Worm (Caenorhabditis elegans): Measurements from ENCODE around the gene str-55.

The str-55 gene

ce11 chrV:16370039-16370438 lies 46.9 kb downstream of the str-55 start (continued):
- TF ChIP-seq mep-1 (tag; optimal IDR thresholded peaks at IDR 0.05) = peak; percentile 91
- TF ChIP-seq nhr-42 (GFP tag; IDR thresholded peaks at IDR 0.05) = peak; percentile 84
- TF ChIP-seq nhr-237 (tag; optimal IDR thresholded peaks at IDR 0.05) = no peak
- peak; percentile 43 for TF ChIP-seq nhr-6 (tag; optimal IDR thresholded peaks at IDR 0.05)
- no peak for TF ChIP-seq cey-2 (tag; optimal IDR thresholded peaks at IDR 0.05; ENCODE audit: borderline replicate concordance, insufficient read depth)
- peak; percentile 65 for TF ChIP-seq jun-1 (tag; optimal IDR thresholded peaks at IDR 0.05)
- peak; percentile 48 for TF ChIP-seq dpl-1 (GFP tag; optimal IDR thresholded peaks at IDR 0.05)
- TF ChIP-seq Y48G9A.11 (GFP tag; IDR thresholded peaks at IDR 0.05) = peak; percentile 80
- TF ChIP-seq spr-3 (GFP tag; optimal IDR thresholded peaks at IDR 0.05) = peak; percentile 83
- TF ChIP-seq ceh-28 (tag; optimal IDR thresholded peaks at IDR 0.05) = no peak
- TF ChIP-seq hlh-11 (tag; optimal IDR thresholded peaks at IDR 0.05) = peak; percentile 68
- TF ChIP-seq attf-4 (tag; optimal IDR thresholded peaks at IDR 0.05) = no peak
- peak; percentile 76 for TF ChIP-seq nhr-111 (GFP tag; optimal IDR thresholded peaks at IDR 0.05)
- TF ChIP-seq nhr-28 (tag; optimal IDR thresholded peaks at IDR 0.05) = peak; percentile 33
- TF ChIP-seq ceh-44 (GFP tag; IDR thresholded peaks at IDR 0.05) = peak; percentile 63; the same call in 1 of the 2 replicates
- peak; percentile 78 for TF ChIP-seq dve-1 (tag; optimal IDR thresholded peaks at IDR 0.05; ENCODE audit: insufficient read depth)
- peak; percentile 78 for TF ChIP-seq dmd-6 (GFP tag; IDR thresholded peaks at IDR 0.05)
- peak; percentile 74 for TF ChIP-seq nhr-48 (tag; optimal IDR thresholded peaks at IDR 0.05)
- TF ChIP-seq Y75B8A.6 (GFP tag; IDR thresholded peaks at IDR 0.05) = peak; percentile 82
- no peak for TF ChIP-seq daf-19 (GFP tag; conservative IDR thresholded peaks at IDR 0.05)
- TF ChIP-seq mdl-1 (tag; optimal IDR thresholded peaks at IDR 0.05) = peak in 1 of 2 experiments; percentile 10
- peak; percentile 9 for TF ChIP-seq ceh-32 (tag; optimal IDR thresholded peaks at IDR 0.05; ENCODE audit: poor library complexity)
- TF ChIP-seq mes-2 (tag; optimal IDR thresholded peaks at IDR 0.05; ENCODE audit: poor library complexity, severe bottlenecking) = peak; percentile 85
- TF ChIP-seq hlh-30 (tag; optimal IDR thresholded peaks at IDR 0.05; ENCODE audit: insufficient read depth) = peak; percentile 69
- TF ChIP-seq F10B5.3 (tag; optimal IDR thresholded peaks at IDR 0.05) = peak; percentile 70
- no peak for TF ChIP-seq snpc-4 (tag; optimal IDR thresholded peaks at IDR 0.05)
- TF ChIP-seq lsy-2 (tag; optimal IDR thresholded peaks at IDR 0.05) = peak in 1 of 2 experiments; percentile 68
- no peak for TF ChIP-seq lin-15B (tag; optimal IDR thresholded peaks at IDR 0.05)
- peak; percentile 84 for TF ChIP-seq F49E8.2 (tag; optimal IDR thresholded peaks at IDR 0.05; ENCODE audit: borderline replicate concordance)
- TF ChIP-seq mxl-3 (GFP tag; optimal IDR thresholded peaks at IDR 0.05) = no peak
- no peak for TF ChIP-seq ama-1 (optimal IDR thresholded peaks at IDR 0.05)
- TF ChIP-seq F44E2.7 (GFP tag; IDR thresholded peaks at IDR 0.05) = 0 out of 2 replicates have a peak, but pooled peaks have one; percentile 65
- TF ChIP-seq nhr-102 (tag; optimal IDR thresholded peaks at IDR 0.05) = peak; percentile 87
- peak; percentile 81; the same call in 1 of the 2 replicates for TF ChIP-seq arid-1 (GFP tag; conservative IDR thresholded peaks at IDR 0.05)
- TF ChIP-seq egl-27 (tag; optimal IDR thresholded peaks at IDR 0.05) = no peak
- TF ChIP-seq Y105C5A.15 (GFP tag; IDR thresholded peaks at IDR 0.05) = peak; percentile 83
- TF ChIP-seq lin-38 (GFP tag; IDR thresholded peaks at IDR 0.05) = peak; percentile 84
- peak; percentile 91 for TF ChIP-seq set-16 (GFP tag; IDR thresholded peaks at IDR 0.05)
- TF ChIP-seq madf-5 (GFP tag; IDR thresholded peaks at IDR 0.05) = peak; percentile 65 to 79; a peak in 2 of 4 replicates
- TF ChIP-seq D1046.2 (GFP tag; IDR thresholded peaks at IDR 0.05) = peak; percentile 91
- no peak for TF ChIP-seq nhr-77 (tag; optimal IDR thresholded peaks at IDR 0.05)
- peak; percentile 62 for TF ChIP-seq zfp-2 (tag; optimal IDR thresholded peaks at IDR 0.05)
- TF ChIP-seq lir-3 (tag; optimal IDR thresholded peaks at IDR 0.05) = peak; percentile 80
- peak; percentile 42 for TF ChIP-seq pqm-1 (tag; optimal IDR thresholded peaks at IDR 0.05)
- peak; percentile 76 for TF ChIP-seq mdt-29 (GFP tag; IDR thresholded peaks at IDR 0.05)
- peak; percentile 88 for TF ChIP-seq tra-1 (GFP tag; IDR thresholded peaks at IDR 0.05)
- peak; percentile 82 for TF ChIP-seq lin-1 (GFP tag; IDR thresholded peaks at IDR 0.05)
- peak; percentile 92 for TF ChIP-seq dmd-8 (GFP tag; IDR thresholded peaks at IDR 0.05)
- TF ChIP-seq egl-43 (GFP tag; IDR thresholded peaks at IDR 0.05) = peak; percentile 96
- TF ChIP-seq unc-130 (GFP tag; optimal IDR thresholded peaks at IDR 0.05) = peak; percentile 73

Measured in whole organism, L4 larva.